Worm (Caenorhabditis elegans) whole organism, L4 larva: ENCODE results near the gene tdp-1.

Experiments
- D1046.2 ChIP-seq: fragments of 200-800 bp; sonication (Bioruptor generic); IDR thresholded peaks from 2 replicates; pipeline ENCODE4 v1.3.6; 2022; ENCODE audit warnings: missing genetic modification characterization, missing compliant biosample characterization
- ZK546.5 ChIP-seq, 2 experiments: sonication (generic microtip); optimal IDR thresholded peaks; 2 replicates each; lab custom pipeline; 2017; ENCODE audit warnings: missing biosample characterization in 2 of 2, missing genetic modification characterization in 2 of 2
- aha-1 ChIP-seq: fragments of 150-350 bp; peaks from one replicate; lab custom pipeline; 2014; ENCODE audit warnings: missing biosample characterization, missing genetic modification characterization
- attf-4 ChIP-seq: sonication (generic microtip); optimal IDR thresholded peaks from 3 replicates; lab custom pipeline; 2017; ENCODE audit warnings: missing biosample characterization, missing genetic modification characterization
- ces-1 ChIP-seq: fragments of 150-350 bp; sonication (generic microtip); optimal IDR thresholded peaks from 4 replicates; lab custom pipeline; 2014; ENCODE audit warnings: missing biosample characterization, missing genetic modification reagents, missing genetic modification characterization
- cey-2 ChIP-seq: sonication (generic microtip); optimal IDR thresholded peaks from 3 replicates; lab custom pipeline; 2017; ENCODE audit warnings: missing genetic modification characterization, mild to moderate bottlenecking, missing compliant biosample characterization, antibody characterized with exemption, borderline replicate concordance; ENCODE audit not compliant: insufficient read depth
- ctbp-1 ChIP-seq: fragments of 200-800 bp; sonication (Bioruptor generic); IDR thresholded peaks from 2 replicates; pipeline ENCODE4 v1.3.6; 2022; ENCODE audit warnings: missing genetic modification reagents, missing genetic modification characterization, missing compliant biosample characterization
- dmd-6 ChIP-seq: fragments of 200-800 bp; sonication (Bioruptor generic); IDR thresholded peaks from 2 replicates; pipeline ENCODE4 v1.3.6; 2022; ENCODE audit warnings: missing genetic modification reagents, missing genetic modification characterization, missing compliant biosample characterization
- dpl-1 ChIP-seq: fragments of 150-350 bp; optimal IDR thresholded peaks from 2 replicates; lab custom pipeline; 2014; ENCODE audit warnings: missing biosample characterization, missing genetic modification reagents, missing genetic modification characterization
- duxl-1 ChIP-seq: sonication (generic microtip); optimal IDR thresholded peaks from 2 replicates; lab custom pipeline; 2016; ENCODE audit warnings: mild to moderate bottlenecking, missing genetic modification characterization, moderate library complexity, missing compliant biosample characterization; ENCODE audit not compliant: poor library complexity
- dve-1 ChIP-seq: sonication (generic microtip); optimal IDR thresholded peaks from 2 replicates; lab custom pipeline; 2017; ENCODE audit warnings: antibody characterized with exemption, mild to moderate bottlenecking, missing genetic modification characterization, missing compliant biosample characterization; ENCODE audit not compliant: insufficient read depth
- egl-43 ChIP-seq: fragments of 200-800 bp; sonication (Bioruptor generic); IDR thresholded peaks from 2 replicates; pipeline ENCODE4 v1.3.6; 2022; ENCODE audit warnings: missing genetic modification reagents, missing genetic modification characterization, missing compliant biosample characterization
- fkh-10 ChIP-seq: fragments of 150-350 bp; optimal IDR thresholded peaks from 2 replicates; lab custom pipeline; 2014; ENCODE audit warnings: missing biosample characterization, missing genetic modification reagents, missing genetic modification characterization
- fos-1 ChIP-seq: fragments of 150-350 bp; optimal IDR thresholded peaks from 2 replicates; lab custom pipeline; 2014; ENCODE audit warnings: missing biosample characterization, missing genetic modification characterization
- gei-8 ChIP-seq: fragments of 200-800 bp; sonication (Bioruptor generic); optimal IDR thresholded peaks from 2 replicates; lab custom pipeline; 2018; ENCODE audit warnings: mild to moderate bottlenecking, missing genetic modification characterization, missing compliant biosample characterization
- hlh-30 ChIP-seq: sonication (generic microtip); optimal IDR thresholded peaks from 2 replicates; lab custom pipeline; 2017; ENCODE audit warnings: antibody characterized with exemption, mild to moderate bottlenecking, missing genetic modification characterization, missing compliant biosample characterization; ENCODE audit not compliant: insufficient read depth
- lim-7 ChIP-seq: fragments of 200-800 bp; sonication (Bioruptor generic); IDR thresholded peaks from 2 replicates; pipeline ENCODE4 v1.3.6; 2022; ENCODE audit warnings: missing genetic modification characterization, missing compliant biosample characterization
- lin-15B ChIP-seq: fragments of 150-350 bp; sonication (generic microtip); optimal IDR thresholded peaks from 3 replicates; lab custom pipeline; 2014; ENCODE audit warnings: missing biosample characterization, missing genetic modification characterization
- lin-29 ChIP-seq: fragments of 200-800 bp; sonication (Bioruptor generic); IDR thresholded peaks from 2 replicates; pipeline ENCODE4 v1.3.6; 2022; ENCODE audit warnings: missing genetic modification reagents, missing genetic modification characterization, missing compliant biosample characterization
- lsy-2 ChIP-seq, 2 experiments: fragments of 150-350 bp in 1 of 2; sonication (generic microtip) in 1 of 2; optimal IDR thresholded peaks; 2 replicates each; lab custom pipeline; 2014 to 2017; ENCODE audit warnings: missing biosample characterization in 2 of 2, missing genetic modification characterization in 2 of 2
- mes-2 ChIP-seq: sonication (generic microtip); optimal IDR thresholded peaks from 2 replicates; lab custom pipeline; 2016; ENCODE audit warnings: missing genotype, mild to moderate bottlenecking, missing genetic modification characterization, missing compliant biosample characterization; ENCODE audit not compliant: poor library complexity, severe bottlenecking
- mxl-2 ChIP-seq: fragments of 200-800 bp; sonication (Bioruptor generic); conservative IDR thresholded peaks from 2 replicates; pipeline ENCODE4 v1.3.6; 2022; ENCODE audit warnings: missing genetic modification reagents, missing genetic modification characterization, missing compliant biosample characterization
- mxl-3 ChIP-seq: fragments of 200-800 bp; sonication (Bioruptor generic); optimal IDR thresholded peaks from 2 replicates; lab custom pipeline; 2018; ENCODE audit warnings: mild to moderate bottlenecking, missing genetic modification characterization, missing compliant biosample characterization
- nhr-11 ChIP-seq: fragments of 150-350 bp; optimal IDR thresholded peaks from 2 replicates; lab custom pipeline; 2014; ENCODE audit warnings: missing biosample characterization, missing genetic modification characterization
- nhr-28 ChIP-seq: fragments of 150-350 bp; optimal IDR thresholded peaks from 2 replicates; lab custom pipeline; 2014; ENCODE audit warnings: missing biosample characterization, missing genetic modification characterization
- nhr-6 ChIP-seq: fragments of 150-350 bp; optimal IDR thresholded peaks from 2 replicates; lab custom pipeline; 2014; ENCODE audit warnings: missing biosample characterization, missing genetic modification characterization
- nhr-76 ChIP-seq: fragments of 150-350 bp; optimal IDR thresholded peaks from 2 replicates; lab custom pipeline; 2014; ENCODE audit warnings: missing biosample characterization, missing genetic modification characterization
- nhr-77 ChIP-seq: fragments of 150-350 bp; optimal IDR thresholded peaks from 2 replicates; lab custom pipeline; 2014; ENCODE audit warnings: missing biosample characterization, missing genetic modification characterization
- pha-4 ChIP-seq, 2 experiments: fragments of 150-350 bp in 1 of 2; fragments of 200-800 bp in 1 of 2; sonication (Bioruptor generic) in 1 of 2; IDR thresholded peaks in 1 of 2; optimal IDR thresholded peaks in 1 of 2; 2 replicates each; pipeline versions ENCODE4 v1.3.6 to Lab custom; 2014 to 2022; ENCODE audit warnings: missing genetic modification characterization in 2 of 2, missing genetic modification reagents in 2 of 2, missing biosample characterization in 1 of 2, missing compliant biosample characterization in 1 of 2
- php-3 ChIP-seq: fragments of 200-800 bp; sonication (Bioruptor generic); IDR thresholded peaks from 2 replicates; pipeline ENCODE4 v1.3.6; 2022; ENCODE audit warnings: missing genetic modification reagents, missing genetic modification characterization, missing compliant biosample characterization
- rbr-2 ChIP-seq: sonication (generic microtip); optimal IDR thresholded peaks from 2 replicates; lab custom pipeline; 2016; ENCODE audit warnings: missing genotype, missing genetic modification characterization, missing compliant biosample characterization
- set-16 ChIP-seq: fragments of 200-800 bp; sonication (Bioruptor generic); IDR thresholded peaks from 2 replicates; pipeline ENCODE4 v1.3.6; 2022; ENCODE audit warnings: missing genetic modification reagents, missing genetic modification characterization, missing compliant biosample characterization
- spr-3 ChIP-seq: fragments of 200-800 bp; sonication (Bioruptor generic); optimal IDR thresholded peaks from 2 replicates; lab custom pipeline; 2018; ENCODE audit warnings: mild to moderate bottlenecking, missing genetic modification characterization, missing compliant biosample characterization
- unc-62 ChIP-seq, 3 experiments: fragments of 150-350 bp in 1 of 3; sonication (generic microtip); optimal IDR thresholded peaks in 2 of 3; peaks in 1 of 3; 1 replicate in 1 of 3; 2 replicates in 2 of 3; lab custom pipeline; 2014 to 2017; ENCODE audit warnings: missing biosample characterization in 3 of 3, missing genetic modification characterization in 3 of 3, missing genetic modification reagents in 3 of 3, missing genotype in 1 of 3
- zfp-2 ChIP-seq: sonication (generic microtip); optimal IDR thresholded peaks from 2 replicates; lab custom pipeline; 2016; ENCODE audit warnings: mild to moderate bottlenecking, missing genetic modification characterization, missing compliant biosample characterization
- zip-11 ChIP-seq: fragments of 200-800 bp; sonication (Bioruptor generic); IDR thresholded peaks from 2 replicates; pipeline ENCODE4 v1.3.6; 2022; ENCODE audit warnings: missing genetic modification characterization, missing compliant biosample characterization
- zip-2 ChIP-seq: fragments of 150-350 bp; optimal IDR thresholded peaks from 2 replicates; lab custom pipeline; 2014; ENCODE audit warnings: missing biosample characterization, missing genetic modification characterization
- ztf-7 ChIP-seq: fragments of 150-350 bp; optimal IDR thresholded peaks from 2 replicates; lab custom pipeline; 2014; ENCODE audit warnings: missing biosample characterization, missing genetic modification characterization

The tdp-1 gene

ce11 chrII:9001743-9002222 is 4.2 kb downstream of the tdp-1 start, which contains the start of gene F44G4.6:
TSS of gene F44G4.6 (minus strand) at chrII:9001793.
- TF ChIP-seq unc-62 (GFP tag; optimal IDR thresholded peaks at IDR 0.05 in 1 of 2; lab: Kevin White, UChicago), result peak in 1 of 2 experiments; percentile 95
- TF ChIP-seq unc-62 (tag; optimal IDR thresholded peaks at IDR 0.05; lab: Kevin White, UChicago), result no peak
- TF ChIP-seq php-3 (GFP tag; lab: Robert Waterston, UW), result no peak

- no peak for TF ChIP-seq duxl-1 (tag; lab: Kevin White, UChicago)
- TF ChIP-seq lin-29, result no peak
- TF ChIP-seq nhr-6 (tag; lab: Kevin White, UChicago), result no peak
- TF ChIP-seq attf-4 (tag; lab: Kevin White, UChicago), result no peak
- no peak for TF ChIP-seq lim-7 (GFP tag; lab: Robert Waterston, UW)
- TF ChIP-seq zip-11, result no peak
- no peak for TF ChIP-seq mxl-3 (GFP tag; lab: Kevin White, UChicago)
- TF ChIP-seq ZK546.5 (tag; optimal IDR thresholded peaks at IDR 0.05; lab: Kevin White, UChicago), result no peak
These were observed 7.4 kb downstream of the tdp-1 start, which contains the start of gene F44G4.7 for ce11 chrII:9005067-9005466. TSS of gene F44G4.7 (minus strand) at chrII:9005167.

- peak; percentile 67; the same call in 1 of the 2 replicates for TF ChIP-seq egl-43
- no peak for TF ChIP-seq nhr-77
- TF ChIP-seq set-16 (GFP tag; lab: Robert Waterston, UW), result peak; percentile 87
These were observed 10.1 kb downstream of the tdp-1 start for ce11 chrII:9007741-9008140.

ce11 chrII:9009976-9010702 is 12.5 kb downstream of the tdp-1 start:
- TF ChIP-seq rbr-2 (tag; lab: Kevin White, UChicago), result peak; percentile 10
- peak in 1 of 2 experiments; percentile 27 for TF ChIP-seq unc-62 (GFP tag; optimal IDR thresholded peaks at IDR 0.05 in 1 of 2; lab: Kevin White, UChicago)
- no peak for TF ChIP-seq unc-62 (tag; optimal IDR thresholded peaks at IDR 0.05; lab: Kevin White, UChicago)
- TF ChIP-seq gei-8 (GFP tag; lab: Kevin White, UChicago), result no peak
- TF ChIP-seq nhr-11 (tag; lab: Kevin White, UChicago), result peak; percentile 39
- TF ChIP-seq, all 104 proteins: peak for 3

ce11 chrII:9010708-9011107 is 13.1 kb downstream of the tdp-1 start:
- TF ChIP-seq aha-1, result peak; percentile 65
- TF ChIP-seq dve-1 (tag; lab: Kevin White, UChicago), result no peak
- peak; percentile 9 for TF ChIP-seq fkh-10 (GFP tag; lab: Kevin White, UChicago)
- no peak for TF ChIP-seq zfp-2 (tag; lab: Kevin White, UChicago)
- no peak for TF ChIP-seq mxl-2 (GFP tag; lab: Robert Waterston, UW)
- TF ChIP-seq nhr-28, result no peak
- peak in 1 of 2 experiments; percentile 55 for TF ChIP-seq unc-62 (GFP tag; optimal IDR thresholded peaks at IDR 0.05 in 1 of 2; lab: Kevin White, UChicago)
- no peak for TF ChIP-seq unc-62 (tag; optimal IDR thresholded peaks at IDR 0.05; lab: Kevin White, UChicago)
- TF ChIP-seq mes-2, result no peak
- peak in 1 of 2 experiments; percentile 2 for TF ChIP-seq lsy-2 (tag; optimal IDR thresholded peaks at IDR 0.05; lab: Kevin White, UChicago)
- peak; percentile 57; the same call in 1 of the 2 replicates for TF ChIP-seq ctbp-1 (GFP tag; lab: Robert Waterston, UW)
- TF ChIP-seq lim-7 (GFP tag; lab: Robert Waterston, UW), result no peak
- TF ChIP-seq, all 104 proteins: peak for 5

- TF ChIP-seq ztf-7 (tag; lab: Kevin White, UChicago), result no peak
- TF ChIP-seq dpl-1 (GFP tag; lab: Kevin White, UChicago), result no peak
- no peak for TF ChIP-seq attf-4 (tag; lab: Kevin White, UChicago)
- TF ChIP-seq hlh-30, result peak; percentile 94
- no peak for TF ChIP-seq fos-1 (tag; lab: Kevin White, UChicago)
- no peak for TF ChIP-seq lin-15B (tag; lab: Kevin White, UChicago)
- peak; percentile 34 for TF ChIP-seq dmd-6 (GFP tag; lab: Robert Waterston, UW)
- no peak for TF ChIP-seq ces-1 (GFP tag; lab: Kevin White, UChicago)
- TF ChIP-seq mxl-2 (GFP tag; lab: Robert Waterston, UW), result no peak
- no peak for TF ChIP-seq zip-2 (tag; lab: Kevin White, UChicago)
- TF ChIP-seq D1046.2 (GFP tag; lab: Robert Waterston, UW), result no peak
- TF ChIP-seq cey-2, result no peak
- TF ChIP-seq pha-4 (GFP tag; IDR thresholded peaks at IDR 0.05; lab: Robert Waterston, UW), result no peak; the same call in 1 of the 2 replicates
- no peak for TF ChIP-seq pha-4 (tag; optimal IDR thresholded peaks at IDR 0.05; lab: Kevin White, UChicago)
- no peak for TF ChIP-seq nhr-76
- TF ChIP-seq zfp-2 (tag; lab: Kevin White, UChicago), result no peak
- no peak for TF ChIP-seq spr-3 (GFP tag; lab: Kevin White, UChicago)
- TF ChIP-seq php-3 (GFP tag; lab: Robert Waterston, UW), result no peak
These were observed 15.7 kb downstream of the tdp-1 start for ce11 chrII:9013341-9013740.
